Worm (Caenorhabditis elegans): ENCODE data around the gene T13G4.7.

- TF ChIP-seq F57A8.1 (GFP tag; optimal IDR thresholded peaks at IDR 0.05) (no peak), rpc-1 (optimal IDR thresholded peaks at IDR 0.05) (no peak), rpc-1 (tag; optimal IDR thresholded peaks at IDR 0.05) (no peak), pha-4 (tag; optimal IDR thresholded peaks at IDR 0.05) (no peak), tbp1 (GFP tag; optimal IDR thresholded peaks at IDR 0.05) (no peak), attf-6 (GFP tag; IDR thresholded peaks at IDR 0.05) (no peak), ama-1 (optimal IDR thresholded peaks at IDR 0.05) (no peak), ama-1 (GFP tag; optimal IDR thresholded peaks at IDR 0.05) (no peak)
Observed at ce11 chrX:1172024-1172423, 33.9 kb downstream of the T13G4.7 start.

All from whole organism, young adult.